Fruit fly (Drosophila melanogaster): ENCODE results near the gene Sgs3.

Gene Sgs3

DNA sequence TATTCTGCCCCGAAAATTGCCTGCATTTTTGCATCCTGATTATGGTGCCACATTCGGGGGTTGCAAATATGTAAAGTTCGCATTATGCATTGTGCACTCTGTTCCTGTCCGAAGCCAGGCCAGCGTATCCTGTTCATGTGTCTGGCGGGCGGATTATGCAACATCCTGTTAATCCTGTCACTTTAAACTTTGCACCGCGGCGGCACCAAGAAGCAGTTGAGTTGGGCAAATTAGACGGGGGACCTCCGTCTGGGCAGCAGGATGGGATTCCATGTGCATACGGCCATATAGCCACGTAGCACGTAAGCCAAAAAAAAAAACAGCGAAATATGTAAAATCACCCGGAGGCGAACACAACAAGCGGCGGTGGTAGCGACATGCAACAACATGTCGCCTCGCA lies 22.5 kb upstream of the Sgs3 start:
- TF ChIP-seq usp (GFP tag; optimal IDR thresholded peaks at IDR 0.05): no peak
- TF ChIP-seq pan (optimal IDR thresholded peaks at IDR 0.05): no peak
- TF ChIP-seq CG8478 (optimal IDR thresholded peaks at IDR 0.05): no peak
- no peak for TF ChIP-seq psq (optimal IDR thresholded peaks at IDR 0.05)
- no peak for TF ChIP-seq EcR (GFP tag; optimal IDR thresholded peaks at IDR 0.05)
- no peak for TF ChIP-seq Dll (optimal IDR thresholded peaks at IDR 0.05)

DNA sequence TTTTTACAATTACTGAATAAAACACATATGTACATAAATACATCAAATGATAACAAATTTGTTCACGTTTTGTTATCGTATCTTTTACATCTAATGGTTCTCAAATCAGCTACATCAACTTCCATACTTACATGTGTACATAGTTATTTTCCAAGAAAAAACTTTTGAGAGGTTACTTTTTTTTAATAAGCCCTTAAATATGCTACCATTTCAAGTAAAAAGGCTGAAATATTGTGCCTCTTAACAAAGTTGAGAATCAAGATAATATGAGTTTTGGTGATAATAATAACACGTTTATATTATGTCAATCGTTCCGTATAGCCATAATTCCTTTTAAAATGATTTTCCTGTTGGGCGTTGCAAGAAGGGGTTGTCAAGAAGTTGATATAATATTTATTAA lies 21.5 kb upstream of the Sgs3 start:
- TF ChIP-seq Dll (optimal IDR thresholded peaks at IDR 0.05) (no peak), CG8478 (optimal IDR thresholded peaks at IDR 0.05) (no peak), pan (optimal IDR thresholded peaks at IDR 0.05) (no peak), psq (optimal IDR thresholded peaks at IDR 0.05) (no peak), usp (GFP tag; optimal IDR thresholded peaks at IDR 0.05) (no peak), EcR (GFP tag; optimal IDR thresholded peaks at IDR 0.05) (no peak)

DNA sequence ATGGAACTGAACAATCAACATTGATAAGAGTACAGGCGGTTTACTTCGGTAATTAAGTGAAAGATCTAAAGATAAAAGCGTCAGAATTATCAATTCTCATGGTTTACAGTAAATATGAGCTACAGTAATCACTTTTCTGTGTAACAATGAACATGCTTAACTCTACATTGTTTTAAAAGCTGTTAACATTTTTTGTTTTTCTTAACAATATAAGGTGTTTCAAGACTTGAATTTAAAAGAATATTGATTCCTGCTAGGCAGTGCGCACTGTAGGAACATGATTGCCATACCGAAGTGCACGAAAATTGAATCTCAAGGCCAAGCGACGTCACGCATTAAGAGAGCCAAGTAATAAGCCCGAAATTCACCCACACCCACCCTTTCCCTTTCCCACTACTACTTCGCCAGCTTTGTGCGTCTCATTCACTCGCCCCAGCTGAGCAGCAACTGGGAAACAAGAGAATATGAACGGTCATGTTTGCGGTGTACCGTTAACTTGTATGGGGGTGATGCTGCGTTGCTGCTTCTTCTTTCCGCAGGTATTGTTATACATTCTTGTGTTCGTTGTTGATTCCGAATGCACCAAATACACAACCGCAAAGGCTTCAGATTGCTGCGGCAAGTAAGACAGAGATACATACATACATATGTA lies 20.7 kb upstream of the Sgs3 start:
- no peak for TF ChIP-seq Dll (optimal IDR thresholded peaks at IDR 0.05)
- TF ChIP-seq pan (optimal IDR thresholded peaks at IDR 0.05): no peak
- no peak for TF ChIP-seq usp (GFP tag; optimal IDR thresholded peaks at IDR 0.05)
- no peak for TF ChIP-seq psq (optimal IDR thresholded peaks at IDR 0.05)
- TF ChIP-seq CG8478 (optimal IDR thresholded peaks at IDR 0.05): no peak
- TF ChIP-seq EcR (GFP tag; optimal IDR thresholded peaks at IDR 0.05): no peak

DNA sequence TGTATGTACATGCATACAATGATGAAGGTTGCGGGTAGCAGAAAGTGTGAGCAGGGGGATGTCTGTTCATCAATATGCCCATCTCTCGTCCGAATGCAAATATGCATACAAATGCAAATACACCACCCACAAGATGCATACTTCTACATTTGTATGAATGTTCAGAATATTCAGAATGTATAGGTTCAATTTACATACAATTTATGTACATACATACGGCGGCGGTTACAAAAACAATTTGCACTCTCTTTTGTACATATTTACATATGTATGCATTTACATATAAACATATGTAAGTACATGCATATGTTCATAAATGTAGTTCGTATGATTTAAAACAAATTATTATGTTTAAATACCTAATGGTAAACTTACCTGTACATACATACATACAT lies 20.1 kb upstream of the Sgs3 start:
- TF ChIP-seq psq (optimal IDR thresholded peaks at IDR 0.05): no peak
- no peak for TF ChIP-seq CG8478 (optimal IDR thresholded peaks at IDR 0.05)
- no peak for TF ChIP-seq EcR (GFP tag; optimal IDR thresholded peaks at IDR 0.05)
- TF ChIP-seq usp (GFP tag; optimal IDR thresholded peaks at IDR 0.05): no peak
- no peak for TF ChIP-seq pan (optimal IDR thresholded peaks at IDR 0.05)
- TF ChIP-seq Dll (optimal IDR thresholded peaks at IDR 0.05): no peak

DNA sequence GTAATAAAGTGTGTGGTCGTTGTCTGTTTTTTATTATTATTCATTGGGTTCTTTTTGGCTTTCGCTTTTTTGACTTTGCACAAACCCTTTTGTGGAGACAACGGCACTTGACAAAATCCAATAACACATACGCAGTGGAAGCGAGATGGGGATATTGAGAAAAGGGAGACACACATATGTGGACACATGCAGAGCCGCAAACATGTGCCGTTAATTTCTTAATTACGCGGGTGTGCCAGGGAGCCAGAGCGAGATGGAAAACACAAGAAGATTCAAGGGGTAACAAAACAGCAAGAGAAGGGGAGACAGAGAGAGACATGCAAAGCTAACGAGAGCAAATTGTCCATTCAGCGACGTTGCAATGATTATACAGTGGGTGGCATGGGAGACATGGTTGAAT lies 19.6 kb upstream of the Sgs3 start:
- no peak for TF ChIP-seq pan (optimal IDR thresholded peaks at IDR 0.05)

DNA sequence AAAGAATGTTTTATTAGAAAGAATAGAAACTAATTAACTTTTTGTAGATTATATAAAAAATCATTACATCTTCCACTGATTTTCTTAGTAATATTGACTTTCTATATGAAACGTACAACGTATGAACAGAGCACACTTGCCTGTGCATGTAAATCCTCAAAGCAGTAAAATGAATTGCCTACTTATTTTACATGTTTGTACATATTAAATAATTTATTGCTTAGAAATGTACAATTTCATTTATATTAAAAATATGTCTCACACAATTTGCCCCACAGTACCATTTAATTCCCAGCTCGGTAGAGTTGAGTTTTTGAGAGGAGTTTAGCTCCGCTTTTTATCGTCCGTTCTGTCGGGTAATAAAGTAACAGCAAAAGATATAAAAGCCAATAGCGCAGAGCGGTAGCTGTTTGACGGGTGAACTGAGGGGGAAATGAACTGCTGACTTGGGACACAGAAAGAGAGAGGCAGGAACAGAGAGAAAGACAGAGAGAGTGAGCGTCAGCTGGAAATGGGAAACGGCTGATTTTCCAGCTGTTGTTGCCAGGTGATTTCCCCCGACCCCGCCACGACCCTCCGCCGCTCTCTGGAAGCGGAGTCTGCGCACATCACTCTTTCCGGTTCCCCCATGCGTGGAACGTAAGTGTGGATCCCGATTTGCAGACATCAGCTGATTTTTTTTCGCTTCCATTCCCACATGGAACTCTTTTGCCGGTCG lies 18.8 kb upstream of the Sgs3 start:
- TF ChIP-seq pan (optimal IDR thresholded peaks at IDR 0.05) (no peak), usp (GFP tag; optimal IDR thresholded peaks at IDR 0.05) (no peak), CG8478 (optimal IDR thresholded peaks at IDR 0.05) (no peak), Dll (optimal IDR thresholded peaks at IDR 0.05) (no peak), psq (optimal IDR thresholded peaks at IDR 0.05) (no peak), EcR (GFP tag; optimal IDR thresholded peaks at IDR 0.05) (peak in 1 of 2 experiments; percentile 51)

DNA sequence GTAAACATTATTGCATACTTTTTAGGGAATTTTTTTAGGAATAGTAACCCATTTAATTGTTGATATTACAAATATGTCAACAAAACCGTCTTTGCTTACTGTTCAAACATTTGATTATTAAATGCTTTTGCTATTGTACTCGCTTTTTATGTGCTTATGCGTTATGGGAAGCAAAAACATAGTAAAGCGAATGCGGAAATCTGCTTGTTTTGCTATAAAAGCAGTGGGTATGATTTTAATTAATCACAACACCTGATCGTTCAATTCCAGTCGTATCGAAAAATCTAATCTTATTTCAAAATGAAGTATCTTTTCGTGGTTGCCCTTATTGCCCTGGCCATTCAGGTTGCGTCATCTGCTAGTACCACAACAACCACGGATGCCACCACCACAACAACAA lies 3.7 kb upstream of the Sgs3 start, which contains the start of gene CG33500:
Gene CG33500 (plus strand): TSS at position 301 of the 400 bp plus-strand sequence.
- TF ChIP-seq usp (GFP tag; optimal IDR thresholded peaks at IDR 0.05): no peak
- no peak for TF ChIP-seq psq (optimal IDR thresholded peaks at IDR 0.05)
- no peak for TF ChIP-seq Dll (optimal IDR thresholded peaks at IDR 0.05)
- no peak for TF ChIP-seq EcR (GFP tag; optimal IDR thresholded peaks at IDR 0.05)
- no peak for TF ChIP-seq CG8478 (optimal IDR thresholded peaks at IDR 0.05)
- no peak for TF ChIP-seq pan (optimal IDR thresholded peaks at IDR 0.05)

DNA sequence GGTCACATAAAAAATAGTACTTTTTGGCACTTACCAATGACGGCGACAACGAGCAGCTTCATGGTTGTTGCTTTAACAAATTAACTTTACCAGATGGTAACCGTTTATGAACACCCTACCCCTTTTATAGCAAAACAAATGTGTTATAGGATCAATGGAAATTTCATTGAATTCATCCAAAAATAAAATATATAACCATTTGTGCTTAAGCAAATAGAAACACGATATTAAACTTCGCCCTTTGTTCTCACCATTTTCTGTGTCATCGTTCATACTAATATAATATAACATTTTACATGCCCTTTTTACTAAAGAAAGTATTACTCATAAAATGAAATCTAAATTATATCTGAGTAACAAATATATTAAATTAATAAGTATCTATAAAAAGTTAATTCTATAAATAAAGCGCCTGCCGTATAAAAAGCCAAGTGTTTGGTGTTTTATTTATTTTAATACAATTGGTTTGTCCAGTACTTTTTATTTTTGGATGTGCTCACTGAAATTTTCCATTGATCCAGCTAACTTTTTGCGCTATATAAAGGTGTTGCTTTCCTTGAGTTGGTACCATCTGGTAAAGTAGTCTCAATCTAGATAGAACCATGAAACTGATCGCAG lies 2.6 kb upstream of the Sgs3 start, which contains the start of the genes Sgs8 and Sgs7:
Gene Sgs8 (minus strand): TSS at position 101 of the 618 bp plus-strand sequence.
Gene Sgs7 (plus strand): TSS at position 568 of the 618 bp plus-strand sequence.
- no peak for TF ChIP-seq Dll (optimal IDR thresholded peaks at IDR 0.05)
- no peak for TF ChIP-seq pan (optimal IDR thresholded peaks at IDR 0.05)
- no peak for TF ChIP-seq psq (optimal IDR thresholded peaks at IDR 0.05)
- no peak for TF ChIP-seq usp (GFP tag; optimal IDR thresholded peaks at IDR 0.05)
- TF ChIP-seq EcR (GFP tag; optimal IDR thresholded peaks at IDR 0.05): no peak
- no peak for TF ChIP-seq CG8478 (optimal IDR thresholded peaks at IDR 0.05)

DNA sequence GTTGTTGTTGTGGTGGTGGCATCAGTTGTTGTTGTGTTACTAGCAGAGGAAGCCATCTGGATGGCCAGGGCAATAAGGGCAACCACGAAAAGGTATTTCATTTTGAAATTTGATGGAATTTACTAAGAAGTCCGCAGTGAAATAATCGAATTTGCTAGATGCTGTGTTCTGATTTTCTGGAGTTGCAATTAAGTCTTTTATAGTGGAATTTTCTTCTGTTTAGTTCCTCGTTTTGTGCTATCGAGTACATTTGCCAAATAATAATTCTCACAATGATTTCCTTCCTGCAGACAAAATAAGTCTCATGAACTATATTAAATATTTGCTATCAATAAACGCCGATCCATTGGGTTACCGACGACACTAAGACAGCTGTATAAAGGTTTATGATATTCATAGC lies 1.5 kb upstream of the Sgs3 start, which contains the start of gene CG33272:
Gene CG33272 (minus strand): TSS at position 101 of the 400 bp plus-strand sequence.
- no peak for TF ChIP-seq psq (optimal IDR thresholded peaks at IDR 0.05)
- TF ChIP-seq EcR (GFP tag; optimal IDR thresholded peaks at IDR 0.05): no peak
- no peak for TF ChIP-seq CG8478 (optimal IDR thresholded peaks at IDR 0.05)
- no peak for TF ChIP-seq usp (GFP tag; optimal IDR thresholded peaks at IDR 0.05)
- TF ChIP-seq pan (optimal IDR thresholded peaks at IDR 0.05): no peak
- no peak for TF ChIP-seq Dll (optimal IDR thresholded peaks at IDR 0.05)

DNA sequence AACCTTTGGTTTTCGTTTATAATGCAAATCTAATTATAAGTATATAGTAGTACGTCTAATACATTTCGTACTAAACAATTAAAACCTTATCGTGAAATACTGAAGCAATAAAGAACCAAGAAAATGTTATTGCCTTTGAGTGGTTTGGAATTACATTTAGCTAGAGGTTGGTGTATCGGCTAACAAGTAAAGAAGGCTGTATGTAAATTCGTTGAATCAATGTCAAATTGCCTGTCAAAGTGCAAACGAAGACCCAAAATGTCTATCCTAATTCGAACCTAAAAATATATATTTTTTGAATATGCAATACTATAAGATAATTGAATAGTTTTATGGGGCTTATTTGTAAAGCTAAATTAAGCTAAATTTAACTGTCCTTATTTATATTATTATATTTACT lies 778 bp upstream of the Sgs3 start:
- no peak for TF ChIP-seq pan (optimal IDR thresholded peaks at IDR 0.05)
- no peak for TF ChIP-seq Dll (optimal IDR thresholded peaks at IDR 0.05)
- TF ChIP-seq CG8478 (optimal IDR thresholded peaks at IDR 0.05): no peak
- TF ChIP-seq usp (GFP tag; optimal IDR thresholded peaks at IDR 0.05): no peak
- no peak for TF ChIP-seq psq (optimal IDR thresholded peaks at IDR 0.05)
- TF ChIP-seq EcR (GFP tag; optimal IDR thresholded peaks at IDR 0.05): no peak

DNA sequence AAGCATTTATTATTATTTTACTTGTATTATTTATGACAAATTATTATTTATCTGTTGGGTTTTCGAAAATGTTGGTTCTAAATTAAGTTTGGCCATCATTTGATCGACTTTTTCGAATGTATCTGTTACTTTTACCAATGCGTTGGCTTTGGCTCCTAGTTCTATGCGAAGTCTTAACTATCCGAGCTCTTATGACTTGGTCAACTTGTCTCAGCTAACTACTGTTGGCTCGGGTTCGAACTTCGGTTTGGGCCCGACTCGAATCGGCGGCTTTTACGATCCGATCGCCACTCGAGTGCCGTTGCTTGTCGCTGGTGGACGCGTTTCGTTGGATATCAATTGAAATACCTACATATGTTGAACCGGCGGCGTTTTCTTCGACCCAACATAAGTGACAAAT lies 1.4 kb downstream of the Sgs3 start, which contains the start of gene CG7512:
Gene CG7512 (plus strand): TSS at position 301 of the 400 bp plus-strand sequence.
- TF ChIP-seq CG8478 (optimal IDR thresholded peaks at IDR 0.05): no peak
- no peak for TF ChIP-seq pan (optimal IDR thresholded peaks at IDR 0.05)
- no peak for TF ChIP-seq usp (GFP tag; optimal IDR thresholded peaks at IDR 0.05)
- TF ChIP-seq Dll (optimal IDR thresholded peaks at IDR 0.05): no peak
- TF ChIP-seq EcR (GFP tag; optimal IDR thresholded peaks at IDR 0.05): no peak
- TF ChIP-seq psq (optimal IDR thresholded peaks at IDR 0.05): no peak
